Worm (Caenorhabditis elegans): ENCODE measurements around the gene T04F8.3.

- TF ChIP-seq dmd-4 (tag; optimal IDR thresholded peaks at IDR 0.05) (no peak), aly-2 (tag; optimal IDR thresholded peaks at IDR 0.05) (no peak)
Observed at ce11 chrX:11656519-11657006, 1.9 kb upstream of the T04F8.3 start, which contains the start of gene T04F8.2.
